Fruit fly (Drosophila melanogaster): ENCODE measurements around the gene Nazo.
A peak's percentile ranks its signal among the peaks of the same experiment; 100 is the strongest.

Gene Nazo

dm6 chr3R:8256040-8256439 is 31.6 kb upstream of the Nazo start (continued):
- TF ChIP-seq CG4318 (GFP tag; optimal IDR thresholded peaks at IDR 0.05): peak; percentile 58
- TF ChIP-seq salr (GFP tag; optimal IDR thresholded peaks at IDR 0.05): peak in 1 of 2 experiments; percentile 30
- TF ChIP-seq spab (GFP tag; optimal IDR thresholded peaks at IDR 0.05): no peak
- TF ChIP-seq CG1621 (tag; optimal IDR thresholded peaks at IDR 0.05): no peak
- no peak for TF ChIP-seq Sox14 (GFP tag; optimal IDR thresholded peaks at IDR 0.05)
- no peak for TF ChIP-seq CG6808 (GFP tag; optimal IDR thresholded peaks at IDR 0.05)
- TF ChIP-seq fd59A (GFP tag; optimal IDR thresholded peaks at IDR 0.05): no peak
- TF ChIP-seq CG10631 (GFP tag; optimal IDR thresholded peaks at IDR 0.05): no peak
- no peak for TF ChIP-seq CG31627 (GFP tag; optimal IDR thresholded peaks at IDR 0.05)
- no peak for TF ChIP-seq CG6163 (GFP tag; IDR thresholded peaks at IDR 0.05)
- TF ChIP-seq CG3032 (tag; optimal IDR thresholded peaks at IDR 0.05): no peak
- no peak for TF ChIP-seq vri (GFP tag; optimal IDR thresholded peaks at IDR 0.05)
- no peak for TF ChIP-seq acj6 (GFP tag; optimal IDR thresholded peaks at IDR 0.05)
- no peak for TF ChIP-seq net (GFP tag; optimal IDR thresholded peaks at IDR 0.05)
- TF ChIP-seq CG6854 (GFP tag; optimal IDR thresholded peaks at IDR 0.05): no peak
- no peak for TF ChIP-seq CG9139 (GFP tag; optimal IDR thresholded peaks at IDR 0.05)
- no peak for TF ChIP-seq Sox102F (GFP tag; optimal IDR thresholded peaks at IDR 0.05)
- TF ChIP-seq CG11294 (GFP tag; IDR thresholded peaks at IDR 0.05): peak; percentile 20; the same call in 1 of the 2 replicates

dm6 chr3R:8261634-8262033 is 26.0 kb upstream of the Nazo start:
- TF ChIP-seq CG34406 (GFP tag; optimal IDR thresholded peaks at IDR 0.05) (no peak), dac (GFP tag; optimal IDR thresholded peaks at IDR 0.05) (no peak), CG6792 (GFP tag; optimal IDR thresholded peaks at IDR 0.05) (no peak), pdm3 (GFP tag; optimal IDR thresholded peaks at IDR 0.05) (no peak), acj6 (GFP tag; optimal IDR thresholded peaks at IDR 0.05) (no peak), Ets96B (tag; optimal IDR thresholded peaks at IDR 0.05) (no peak), Met (GFP tag; optimal IDR thresholded peaks at IDR 0.05) (no peak), CG15336 (GFP tag; IDR thresholded peaks at IDR 0.05) (no peak), Gug (GFP tag; IDR thresholded peaks at IDR 0.05) (no peak), CG10669 (GFP tag; optimal IDR thresholded peaks at IDR 0.05) (no peak), Hr4 (GFP tag; optimal IDR thresholded peaks at IDR 0.05) (no peak), vri (GFP tag; optimal IDR thresholded peaks at IDR 0.05) (no peak), Sox102F (GFP tag; optimal IDR thresholded peaks at IDR 0.05) (no peak), Smox (GFP tag; optimal IDR thresholded peaks at IDR 0.05) (no peak), fd85E (GFP tag; optimal IDR thresholded peaks at IDR 0.05) (no peak), spab (GFP tag; optimal IDR thresholded peaks at IDR 0.05) (no peak), CG11902 (GFP tag; optimal IDR thresholded peaks at IDR 0.05) (no peak), Lpt (GFP tag; optimal IDR thresholded peaks at IDR 0.05) (no peak), Hr39 (GFP tag; optimal IDR thresholded peaks at IDR 0.05) (no peak)

dm6 chr3R:8264302-8265080 is 23.2 kb upstream of the Nazo start, which contains the start of the genes RPA1 and Mcm2:
TSS of gene RPA1 (minus strand) at chr3R:8264451.
TSS of gene Mcm2 (plus strand) at chr3R:8264970.
- TF ChIP-seq CG32006 (GFP tag; optimal IDR thresholded peaks at IDR 0.05): peak; percentile 88
- TF ChIP-seq pdm3 (GFP tag; optimal IDR thresholded peaks at IDR 0.05): no peak
- peak; percentile 71 for TF ChIP-seq CG8319 (GFP tag; optimal IDR thresholded peaks at IDR 0.05)
- TF ChIP-seq Eip93F (GFP tag; optimal IDR thresholded peaks at IDR 0.05): peak; percentile 36
- peak; percentile 42 for TF ChIP-seq CG6854 (GFP tag; optimal IDR thresholded peaks at IDR 0.05)
- peak; percentile 80 for TF ChIP-seq achi (GFP tag; optimal IDR thresholded peaks at IDR 0.05)
- peak; percentile 84 for TF ChIP-seq acj6 (GFP tag; optimal IDR thresholded peaks at IDR 0.05)
- TF ChIP-seq Eip78C (GFP tag): peak; percentile 93
- TF ChIP-seq CG1621 (tag; optimal IDR thresholded peaks at IDR 0.05): no peak
- peak; percentile 76 for TF ChIP-seq CG11294 (GFP tag; IDR thresholded peaks at IDR 0.05)
- TF ChIP-seq CG16779 (tag; optimal IDR thresholded peaks at IDR 0.05): no peak
- peak; percentile 57 to 79 for TF ChIP-seq salr (GFP tag; optimal IDR thresholded peaks at IDR 0.05)
- TF ChIP-seq lz (GFP tag; optimal IDR thresholded peaks at IDR 0.05): peak; percentile 86
- TF ChIP-seq CG31627 (GFP tag; optimal IDR thresholded peaks at IDR 0.05): peak; percentile 87
- peak; percentile 85 for TF ChIP-seq Sox15 (GFP tag; optimal IDR thresholded peaks at IDR 0.05)
- TF ChIP-seq CG10631 (GFP tag; optimal IDR thresholded peaks at IDR 0.05): peak; percentile 89
- peak; percentile 78 for TF ChIP-seq Ets21C (GFP tag; optimal IDR thresholded peaks at IDR 0.05)
- TF ChIP-seq CG8119 (GFP tag; IDR thresholded peaks at IDR 0.05): peak; percentile 66; the same call in 2 of the 3 replicates
- TF ChIP-seq CG6276 (GFP tag; optimal IDR thresholded peaks at IDR 0.05): no peak
- TF ChIP-seq esn (GFP tag; optimal IDR thresholded peaks at IDR 0.05): peak; percentile 85
- peak; percentile 68 for TF ChIP-seq Sox102F (GFP tag; optimal IDR thresholded peaks at IDR 0.05)
- no peak for TF ChIP-seq vri (GFP tag; optimal IDR thresholded peaks at IDR 0.05)
- peak; percentile 78 for TF ChIP-seq CG34406 (GFP tag; optimal IDR thresholded peaks at IDR 0.05)
- peak; percentile 68; the same call in 2 of the 3 replicates for TF ChIP-seq CG6163 (GFP tag; IDR thresholded peaks at IDR 0.05)
- TF ChIP-seq CG11762 (GFP tag; optimal IDR thresholded peaks at IDR 0.05; ENCODE audit: insufficient read depth): peak; percentile 69
